Fruit fly (Drosophila melanogaster) whole organism, embryonic: ENCODE results near the gene Rpn10.

ENCODE experiments used
- Bdp1 ChIP-seq: fragments of 200-800 bp; sonication (Bioruptor generic); optimal IDR thresholded peaks from 3 replicates; lab custom pipeline; 2016; ENCODE audit warnings: missing biosample characterization, missing genetic modification characterization
- CG10979 ChIP-seq: fragments of 200-800 bp; sonication (Bioruptor generic); optimal IDR thresholded peaks from 2 replicates; lab custom pipeline; 2018; ENCODE audit warnings: missing biosample characterization, mild to moderate bottlenecking, missing genetic modification characterization, moderate library complexity
- CG14667 ChIP-seq: fragments of 200-800 bp; sonication (Bioruptor generic); IDR thresholded peaks from 2 replicates; pipeline ENCODE4 v1.3.6; 2022; ENCODE audit warnings: missing biosample characterization, missing genetic modification characterization
- CG14710 ChIP-seq: fragments of 200-800 bp; sonication (Bioruptor generic); optimal IDR thresholded peaks from 3 replicates; lab custom pipeline; 2019; ENCODE audit warnings: missing biosample characterization, mild to moderate bottlenecking, missing genetic modification characterization, moderate library complexity
- CG15696 ChIP-seq: fragments of 200-800 bp; sonication (Bioruptor generic); optimal IDR thresholded peaks from 2 replicates; lab custom pipeline; 2019; ENCODE audit warnings: missing biosample characterization, mild to moderate bottlenecking, missing genetic modification characterization, moderate library complexity
- CG17829 ChIP-seq: fragments of 200-800 bp; optimal IDR thresholded peaks from 2 replicates; lab custom pipeline; 2019; ENCODE audit warnings: missing biosample characterization, mild to moderate bottlenecking, missing genetic modification characterization, moderate library complexity
- CG18764 ChIP-seq: fragments of 200-800 bp; sonication (Bioruptor generic); optimal IDR thresholded peaks from 3 replicates; lab custom pipeline; 2016; ENCODE audit warnings: missing biosample characterization, missing genetic modification characterization
- CG2889 ChIP-seq: fragments of 200-800 bp; sonication (Bioruptor generic); IDR thresholded peaks from 3 replicates; pipeline ENCODE4 v1.3.6; 2022; ENCODE audit warnings: missing biosample characterization, missing genetic modification characterization
- CG32767 ChIP-seq: fragments of 200-800 bp; sonication (Bioruptor generic); IDR thresholded peaks from 2 replicates; pipeline ENCODE4 v1.3.6; 2022; ENCODE audit warnings: missing biosample characterization, missing genetic modification characterization
- CG33213 ChIP-seq: fragments of 200-800 bp; sonication (Bioruptor generic); optimal IDR thresholded peaks from 3 replicates; lab custom pipeline; 2016; ENCODE audit warnings: missing biosample characterization, missing genetic modification characterization
- CG4282 ChIP-seq: fragments of 200-800 bp; sonication (Bioruptor generic); optimal IDR thresholded peaks from 2 replicates; lab custom pipeline; 2016; ENCODE audit warnings: missing biosample characterization, missing genetic modification characterization
- CG4404 ChIP-seq: fragments of 200-800 bp; sonication (Bioruptor generic); IDR thresholded peaks from 2 replicates; pipeline ENCODE4 v1.3.6; 2022; ENCODE audit warnings: missing biosample characterization, missing genetic modification characterization
- CG4424 ChIP-seq: fragments of 200-800 bp; sonication (Bioruptor generic); optimal IDR thresholded peaks from 3 replicates; lab custom pipeline; 2016; ENCODE audit warnings: missing biosample characterization, missing genetic modification characterization
- CG4707 ChIP-seq: fragments of 200-800 bp; sonication (Bioruptor generic); optimal IDR thresholded peaks from 2 replicates; lab custom pipeline; 2018; ENCODE audit warnings: missing biosample characterization, mild to moderate bottlenecking, missing genetic modification characterization, moderate library complexity
- CG4854 ChIP-seq: fragments of 200-800 bp; sonication (Bioruptor generic); optimal IDR thresholded peaks from 2 replicates; lab custom pipeline; 2016; ENCODE audit warnings: missing biosample characterization, missing genetic modification characterization, inconsistent platforms
- CG5245 ChIP-seq: fragments of 200-800 bp; sonication (Bioruptor generic); optimal IDR thresholded peaks from 3 replicates; lab custom pipeline; 2016; ENCODE audit warnings: missing biosample characterization, missing genetic modification characterization
- CG6175 ChIP-seq: fragments of 200-800 bp; sonication (Bioruptor generic); IDR thresholded peaks from 3 replicates; pipeline ENCODE4 v1.3.6; 2022; ENCODE audit warnings: missing biosample characterization, missing genetic modification characterization
- CG7786 ChIP-seq: fragments of 200-800 bp; sonication (Bioruptor generic); optimal IDR thresholded peaks from 2 replicates; lab custom pipeline; 2016; ENCODE audit warnings: missing biosample characterization, missing genetic modification characterization
- CG8388 ChIP-seq: fragments of 200-800 bp; sonication (Bioruptor generic); optimal IDR thresholded peaks from 2 replicates; lab custom pipeline; 2019; ENCODE audit warnings: missing biosample characterization, mild to moderate bottlenecking, missing genetic modification characterization, moderate library complexity
- CG9437 ChIP-seq: fragments of 200-800 bp; sonication (Bioruptor generic); optimal IDR thresholded peaks from 2 replicates; lab custom pipeline; 2018; ENCODE audit warnings: missing biosample characterization, mild to moderate bottlenecking, missing genetic modification characterization
- CG9817 ChIP-seq: fragments of 200-800 bp; sonication (Bioruptor generic); optimal IDR thresholded peaks from 2 replicates; lab custom pipeline; 2018; ENCODE audit warnings: missing biosample characterization, mild to moderate bottlenecking, missing genetic modification characterization, moderate library complexity
- D ChIP-seq, 2 experiments: fragments of 200-800 bp in 1 of 2; fragments of >200 bp in 1 of 2; sonication (Bioruptor generic) in 1 of 2; optimal IDR thresholded peaks; 2 replicates in 1 of 2; 3 replicates in 1 of 2; lab custom pipeline; 2017; ENCODE audit warnings: mild to moderate bottlenecking in 1 of 2, missing biosample characterization in 1 of 2, missing genetic modification characterization in 1 of 2, missing genetic modification reagents in 1 of 2
- H15 ChIP-seq: fragments of 200-800 bp; sonication (Bioruptor generic); IDR thresholded peaks from 3 replicates; pipeline ENCODE4 v1.3.6; 2022; ENCODE audit warnings: missing biosample characterization, missing genetic modification characterization
- H2.0 ChIP-seq: fragments of 200-800 bp; sonication (Bioruptor generic); IDR thresholded peaks from 2 replicates; pipeline ENCODE4 v1.3.6; 2022; ENCODE audit warnings: missing biosample characterization, missing genetic modification characterization
- Hr3 ChIP-seq: fragments of 200-800 bp; sonication (Bioruptor generic); optimal IDR thresholded peaks from 3 replicates; lab custom pipeline; 2016; ENCODE audit warnings: missing biosample characterization, missing genetic modification characterization
- Hr39 ChIP-seq: fragments of >200 bp; optimal IDR thresholded peaks from 2 replicates; lab custom pipeline; 2017
- Oli ChIP-seq: fragments of 200-800 bp; sonication (Bioruptor generic); optimal IDR thresholded peaks from 2 replicates; lab custom pipeline; 2018; ENCODE audit warnings: missing biosample characterization, mild to moderate bottlenecking, missing genetic modification characterization, moderate library complexity
- PHDP ChIP-seq: fragments of 200-800 bp; sonication (Bioruptor generic); optimal IDR thresholded peaks from 3 replicates; lab custom pipeline; 2018; ENCODE audit warnings: missing biosample characterization, mild to moderate bottlenecking, missing genetic modification characterization, moderate library complexity
- Ptx1 ChIP-seq: fragments of 200-800 bp; sonication (Bioruptor generic); IDR thresholded peaks from 2 replicates; pipeline ENCODE4 v1.3.6; 2022; ENCODE audit warnings: missing biosample characterization, missing genetic modification characterization
- Rfx ChIP-seq: fragments of 200-800 bp; sonication (Bioruptor generic); IDR thresholded peaks from 2 replicates; pipeline ENCODE4 v1.3.6; 2022; ENCODE audit warnings: missing biosample characterization, missing genetic modification characterization
- Xrp1 ChIP-seq: fragments of 200-800 bp; sonication (Bioruptor generic); IDR thresholded peaks from 2 replicates; pipeline ENCODE4 v1.3.6; 2022; ENCODE audit warnings: missing biosample characterization, missing genetic modification characterization
- ase ChIP-seq: fragments of 200-800 bp; sonication (Bioruptor generic); IDR thresholded peaks from 3 replicates; pipeline ENCODE4 v1.3.6; 2022; ENCODE audit warnings: missing biosample characterization, missing genetic modification characterization
- az2 ChIP-seq: fragments of 200-800 bp; sonication (Bioruptor generic); optimal IDR thresholded peaks from 3 replicates; lab custom pipeline; 2016; ENCODE audit warnings: missing biosample characterization, missing genetic modification characterization
- chif ChIP-seq, 2 experiments: fragments of 200-800 bp; sonication (Bioruptor generic); optimal IDR thresholded peaks; 3 replicates each; lab custom pipeline; 2016; ENCODE audit warnings: missing biosample characterization in 2 of 2, missing genetic modification characterization in 2 of 2
- croc ChIP-seq: fragments of 200-800 bp; sonication (Bioruptor generic); conservative IDR thresholded peaks from 3 replicates; pipeline ENCODE4 v1.3.6; 2022; ENCODE audit warnings: missing biosample characterization, missing genetic modification characterization
- dmrt11E ChIP-seq: fragments of 200-800 bp; sonication (Bioruptor generic); optimal IDR thresholded peaks from 3 replicates; lab custom pipeline; 2018; ENCODE audit warnings: missing biosample characterization, mild to moderate bottlenecking, missing genetic modification characterization, moderate library complexity
- fd96Cb ChIP-seq: fragments of 200-800 bp; sonication (Bioruptor generic); optimal IDR thresholded peaks from 2 replicates; lab custom pipeline; 2018; ENCODE audit warnings: missing biosample characterization, mild to moderate bottlenecking, missing genetic modification characterization, moderate library complexity
- ind ChIP-seq: fragments of 200-800 bp; sonication (Bioruptor generic); optimal IDR thresholded peaks from 3 replicates; lab custom pipeline; 2016; ENCODE audit warnings: missing biosample characterization, missing genetic modification characterization
- kah ChIP-seq: fragments of 200-800 bp; sonication (Bioruptor generic); optimal IDR thresholded peaks from 2 replicates; lab custom pipeline; 2018; ENCODE audit warnings: missing biosample characterization, mild to moderate bottlenecking, missing genetic modification characterization
- knrl ChIP-seq: fragments of 200-800 bp; sonication (Bioruptor generic); IDR thresholded peaks from 3 replicates; pipeline ENCODE4 v1.3.6; 2022; ENCODE audit warnings: missing biosample characterization, missing genetic modification characterization; ENCODE audit not compliant: partially characterized antibody
- nmo ChIP-seq: fragments of 200-800 bp; sonication (Bioruptor generic); optimal IDR thresholded peaks from 2 replicates; lab custom pipeline; 2018; ENCODE audit warnings: missing biosample characterization, mild to moderate bottlenecking, missing genetic modification characterization, moderate library complexity
- prd ChIP-seq, 3 experiments: fragments of >200 bp in 2 of 3; fragments of 200-800 bp in 1 of 3; sonication (Bioruptor generic) in 1 of 3; optimal IDR thresholded peaks in 2 of 3; IDR thresholded peaks in 1 of 3; 2 replicates in 2 of 3; 3 replicates in 1 of 3; pipeline versions ENCODE4 v1.3.6 to Lab custom; 2017 to 2022; ENCODE audit warnings: missing biosample characterization in 1 of 3, missing genetic modification characterization in 1 of 3
- ranshi ChIP-seq: fragments of 200-800 bp; sonication (Bioruptor generic); IDR thresholded peaks from 2 replicates; pipeline ENCODE4 v1.3.6; 2022; ENCODE audit warnings: missing biosample characterization, missing genetic modification characterization
- schlank ChIP-seq: fragments of 200-800 bp; sonication (Bioruptor generic); optimal IDR thresholded peaks from 2 replicates; lab custom pipeline; 2018; ENCODE audit warnings: missing biosample characterization, mild to moderate bottlenecking, missing genetic modification characterization
- sens ChIP-seq: fragments of 200-800 bp; sonication (Bioruptor generic); peaks from one replicate; lab custom pipeline; 2016; ENCODE audit warnings: missing biosample characterization, missing genetic modification characterization
- sisA ChIP-seq: fragments of 200-800 bp; sonication (Bioruptor generic); IDR thresholded peaks from 2 replicates; pipeline ENCODE4 v1.3.6; 2022; ENCODE audit warnings: missing biosample characterization, missing genetic modification characterization
- tin ChIP-seq: fragments of 200-800 bp; sonication (Bioruptor generic); optimal IDR thresholded peaks from 3 replicates; lab custom pipeline; 2016; ENCODE audit warnings: missing biosample characterization, missing genetic modification characterization
- tll ChIP-seq, 2 experiments: fragments of 200-800 bp in 1 of 2; fragments of >200 bp in 1 of 2; sonication (Bioruptor generic) in 1 of 2; optimal IDR thresholded peaks; 2 replicates each; lab custom pipeline; 2017 to 2019; ENCODE audit warnings: missing biosample characterization in 2 of 2, missing genetic modification characterization in 2 of 2, mild to moderate bottlenecking in 1 of 2, moderate library complexity in 1 of 2
- ttk ChIP-seq: fragments of 200-800 bp; sonication (Bioruptor generic); IDR thresholded peaks from 2 replicates; pipeline ENCODE4 v2.1.2; 2022; ENCODE audit warnings: missing biosample characterization, missing genetic modification characterization
- zf30C ChIP-seq: fragments of 200-800 bp; sonication (Bioruptor generic); optimal IDR thresholded peaks from 3 replicates; lab custom pipeline; 2018; ENCODE audit warnings: missing biosample characterization, mild to moderate bottlenecking, missing genetic modification characterization

The Rpn10 gene

DNA sequence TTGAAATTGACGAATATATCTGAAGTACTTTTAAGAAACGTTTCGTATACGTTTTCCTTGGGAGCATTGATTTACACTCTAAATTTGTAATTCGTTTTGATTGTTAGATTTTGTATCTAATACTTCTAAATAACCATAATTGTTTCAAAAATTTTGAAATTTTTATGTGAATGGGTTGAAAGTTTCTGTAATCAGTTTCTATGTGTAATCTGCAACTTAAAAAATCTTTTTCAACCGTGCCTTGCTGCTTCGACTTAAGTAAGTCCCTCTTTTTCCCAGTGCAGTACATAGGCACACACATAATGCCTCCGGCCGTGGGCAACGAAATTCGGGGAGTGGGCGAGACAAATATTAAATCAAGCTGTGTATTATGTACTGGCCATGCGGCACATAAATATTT is 48.6 kb downstream of the Rpn10 start (continued):
- TF ChIP-seq tin (GFP tag; lab: Kevin White, UChicago) (peak; percentile 13), Rfx (GFP tag; lab: Robert Waterston, UW) (no peak), CG8388 (GFP tag; lab: Kevin White, UChicago) (peak; percentile 0), tll (GFP tag; optimal IDR thresholded peaks at IDR 0.05; lab: Kevin White, UChicago) (no peak), Xrp1 (GFP tag; lab: Robert Waterston, UW) (peak; percentile 38; the same call in 1 of the 2 replicates), ase (GFP tag; lab: Robert Waterston, UW) (no peak), CG18764 (GFP tag; lab: Kevin White, UChicago) (peak; percentile 0), prd (optimal IDR thresholded peaks at IDR 0.05; lab: Kevin White, UChicago) (no peak), prd (GFP tag; IDR thresholded peaks at IDR 0.05; lab: Robert Waterston, UW) (peak; percentile 52; the same call in 2 of the 3 replicates), H15 (GFP tag; lab: Robert Waterston, UW) (peak; percentile 32; the same call in 2 of the 3 replicates), sisA (GFP tag; lab: Robert Waterston, UW) (peak; percentile 15; the same call in 1 of the 2 replicates), CG14710 (tag; lab: Kevin White, UChicago) (peak; percentile 35), zf30C (GFP tag; lab: Kevin White, UChicago) (peak; percentile 52), croc (GFP tag; lab: Robert Waterston, UW) (no peak), schlank (tag; lab: Kevin White, UChicago) (no peak), CG4282 (GFP tag; lab: Kevin White, UChicago) (no peak), CG10979 (peak; percentile 60), Bdp1 (GFP tag; lab: Kevin White, UChicago) (no peak), CG9817 (tag; lab: Kevin White, UChicago) (no peak), Hr3 (GFP tag; lab: Kevin White, UChicago) (peak; percentile 31), CG32767 (GFP tag; lab: Robert Waterston, UW) (0 out of 2 replicates have a peak, but pooled peaks have one; percentile 17), CG4854 (no peak), CG9437 (GFP tag; lab: Kevin White, UChicago) (peak; percentile 8), CG5245 (no peak), CG7786 (GFP tag; lab: Kevin White, UChicago) (no peak), nmo (GFP tag; lab: Kevin White, UChicago) (peak; percentile 5), H2.0 (GFP tag; lab: Robert Waterston, UW) (no peak), CG33213 (GFP tag; lab: Kevin White, UChicago) (peak; percentile 25), ind (GFP tag; lab: Kevin White, UChicago) (no peak), Oli (peak; percentile 26), PHDP (tag; lab: Kevin White, UChicago) (no peak), CG4707 (GFP tag; lab: Kevin White, UChicago) (no peak), CG4404 (GFP tag; lab: Robert Waterston, UW) (peak; percentile 8; the same call in 1 of the 2 replicates), sens (GFP tag; lab: Kevin White, UChicago) (peak; percentile 75), CG15696 (tag; lab: Kevin White, UChicago) (peak; percentile 19), dmrt11E (tag; lab: Kevin White, UChicago) (peak; percentile 50), knrl (no peak), ttk (GFP tag; lab: Robert Waterston, UW) (0 out of 2 replicates have a peak, but pooled peaks have one; percentile 13), ranshi (GFP tag; lab: Robert Waterston, UW) (0 out of 2 replicates have a peak, but pooled peaks have one; percentile 20), D (optimal IDR thresholded peaks at IDR 0.05; lab: Kevin White, UChicago) (no peak), D (GFP tag; optimal IDR thresholded peaks at IDR 0.05; lab: Kevin White, UChicago) (peak; percentile 1), az2 (GFP tag; lab: Kevin White, UChicago) (peak; percentile 26), CG4424 (GFP tag; lab: Kevin White, UChicago) (peak; percentile 15), CG17829 (tag; lab: Kevin White, UChicago) (peak; percentile 7), CG6175 (GFP tag; lab: Robert Waterston, UW) (no peak), CG2889 (GFP tag; lab: Robert Waterston, UW) (no peak), Hr39 (lab: Kevin White, UChicago) (no peak), fd96Cb (tag; lab: Kevin White, UChicago) (peak; percentile 23), CG14667 (GFP tag; lab: Robert Waterston, UW) (0 out of 2 replicates have a peak, but pooled peaks have one; percentile 12), kah (GFP tag; lab: Kevin White, UChicago) (no peak), chif (GFP tag; optimal IDR thresholded peaks at IDR 0.05; lab: Kevin White, UChicago) (peak in 1 of 2 experiments; percentile 14), Ptx1 (GFP tag; lab: Robert Waterston, UW) (no peak; the same call in 1 of the 2 replicates)
